Worm (Caenorhabditis elegans): Measurements from ENCODE around the gene cpb-1.
A peak's percentile ranks its signal among the peaks of the same experiment; 100 is the strongest.

cpb-1 gene

DNA sequence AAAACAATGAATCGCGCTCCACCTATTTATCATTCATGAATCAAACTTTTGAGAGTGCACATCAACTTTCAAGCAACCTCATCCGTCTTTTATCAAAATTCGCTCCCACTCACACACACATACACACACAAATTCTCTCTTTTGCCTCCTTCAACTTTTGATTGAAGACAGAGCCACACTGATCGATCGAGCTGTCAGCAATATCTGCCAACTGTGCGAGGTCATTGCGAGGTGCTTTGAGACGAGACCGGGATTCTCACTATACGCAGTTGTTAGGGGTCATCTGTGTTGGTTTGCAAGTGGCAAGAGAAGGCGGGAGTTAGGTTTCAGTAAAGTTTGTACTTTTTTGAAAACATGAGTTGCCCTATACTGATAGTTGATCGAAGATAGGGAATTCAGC lies 24.0 kb downstream of the cpb-1 start:
- TF ChIP-seq C38D4.7 (GFP tag; optimal IDR thresholded peaks at IDR 0.05) (no peak), pat-9 (tag; optimal IDR thresholded peaks at IDR 0.05) (no peak), sox-4 (tag; optimal IDR thresholded peaks at IDR 0.05) (no peak), hlh-8 (tag; optimal IDR thresholded peaks at IDR 0.05) (no peak), unc-55 (GFP tag; optimal IDR thresholded peaks at IDR 0.05) (peak; percentile 97), hlh-13 (GFP tag; optimal IDR thresholded peaks at IDR 0.05) (no peak), mec-3 (tag; optimal IDR thresholded peaks at IDR 0.05; ENCODE audit: borderline replicate concordance) (no peak), ets-4 (tag; optimal IDR thresholded peaks at IDR 0.05) (no peak), ceh-18 (tag; optimal IDR thresholded peaks at IDR 0.05) (peak; percentile 1), fkh-10 (GFP tag; optimal IDR thresholded peaks at IDR 0.05) (no peak), ceh-19 (GFP tag; optimal IDR thresholded peaks at IDR 0.05) (no peak), tbx-2 (tag; optimal IDR thresholded peaks at IDR 0.05) (no peak), npax-4 (tag; optimal IDR thresholded peaks at IDR 0.05) (no peak), ceh-22 (tag; optimal IDR thresholded peaks at IDR 0.05) (no peak), pros-1 (tag; optimal IDR thresholded peaks at IDR 0.05) (no peak), ttx-3 (tag; optimal IDR thresholded peaks at IDR 0.05) (no peak), T23F11.4 (GFP tag; optimal IDR thresholded peaks at IDR 0.05) (no peak)

DNA sequence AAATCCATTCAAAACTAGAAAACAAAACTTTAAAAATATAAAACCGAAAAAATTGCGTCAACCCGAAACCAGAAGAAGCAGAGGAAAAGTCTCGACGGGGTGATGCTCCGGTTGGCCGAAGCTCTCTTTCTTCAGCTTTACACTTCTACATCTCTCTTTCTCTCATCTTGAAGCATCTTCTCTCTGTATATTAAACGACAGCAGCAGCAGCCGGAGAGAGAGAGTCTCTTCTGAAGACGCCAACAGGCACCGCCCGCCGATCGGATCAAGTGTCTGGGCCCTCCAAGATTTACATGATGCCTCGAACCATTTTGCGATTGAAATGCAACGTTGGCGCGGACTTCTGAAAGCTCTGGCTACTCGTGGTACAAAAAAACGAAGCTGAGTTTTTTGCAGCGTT lies 24.6 kb downstream of the cpb-1 start:
- TF ChIP-seq pax-1 (tag; optimal IDR thresholded peaks at IDR 0.05) = no peak
- TF ChIP-seq ceh-30 (tag; optimal IDR thresholded peaks at IDR 0.05) = no peak
- TF ChIP-seq hlh-8 (tag; optimal IDR thresholded peaks at IDR 0.05) = no peak
- no peak for TF ChIP-seq unc-86 (tag; optimal IDR thresholded peaks at IDR 0.05)
- TF ChIP-seq dve-1 (tag; optimal IDR thresholded peaks at IDR 0.05) = no peak
- TF ChIP-seq ceh-9 (tag; optimal IDR thresholded peaks at IDR 0.05) = no peak

DNA sequence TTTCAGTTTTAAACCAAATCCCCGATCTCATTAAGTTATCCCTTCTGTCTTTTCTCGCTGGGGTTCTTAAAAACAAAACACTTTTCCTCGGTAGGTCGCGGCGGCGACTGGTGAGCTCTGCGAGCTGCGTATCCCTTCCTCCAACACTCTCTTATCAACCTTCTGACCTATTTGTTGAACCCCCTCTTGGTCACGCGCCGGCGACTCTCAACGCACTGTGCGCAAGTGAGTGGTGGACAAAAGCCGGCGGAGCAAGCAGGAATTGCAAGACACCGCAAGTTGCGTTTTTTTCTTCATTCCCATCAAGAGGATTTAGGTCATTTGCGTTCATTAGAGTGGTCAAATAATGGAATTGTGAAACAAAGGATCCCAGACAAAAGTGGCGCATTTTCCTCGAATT lies 31.7 kb downstream of the cpb-1 start:
- no peak for TF ChIP-seq nfya-1 (tag; optimal IDR thresholded peaks at IDR 0.05)
- peak; percentile 6 for TF ChIP-seq ceh-31 (tag; optimal IDR thresholded peaks at IDR 0.05)
- peak; percentile 5 for TF ChIP-seq ets-4 (tag; optimal IDR thresholded peaks at IDR 0.05)
- peak; percentile 75 for TF ChIP-seq hlh-30 (tag; optimal IDR thresholded peaks at IDR 0.05; ENCODE audit: insufficient read depth)
- TF ChIP-seq ceh-30 (tag; optimal IDR thresholded peaks at IDR 0.05) = no peak
- no peak for TF ChIP-seq pros-1 (tag; optimal IDR thresholded peaks at IDR 0.05)
- TF ChIP-seq ceh-2 (tag; optimal IDR thresholded peaks at IDR 0.05) = peak; percentile 6
- no peak for TF ChIP-seq eyg-1 (tag; optimal IDR thresholded peaks at IDR 0.05)
- peak; percentile 98 for TF ChIP-seq pax-1 (tag; optimal IDR thresholded peaks at IDR 0.05)

DNA sequence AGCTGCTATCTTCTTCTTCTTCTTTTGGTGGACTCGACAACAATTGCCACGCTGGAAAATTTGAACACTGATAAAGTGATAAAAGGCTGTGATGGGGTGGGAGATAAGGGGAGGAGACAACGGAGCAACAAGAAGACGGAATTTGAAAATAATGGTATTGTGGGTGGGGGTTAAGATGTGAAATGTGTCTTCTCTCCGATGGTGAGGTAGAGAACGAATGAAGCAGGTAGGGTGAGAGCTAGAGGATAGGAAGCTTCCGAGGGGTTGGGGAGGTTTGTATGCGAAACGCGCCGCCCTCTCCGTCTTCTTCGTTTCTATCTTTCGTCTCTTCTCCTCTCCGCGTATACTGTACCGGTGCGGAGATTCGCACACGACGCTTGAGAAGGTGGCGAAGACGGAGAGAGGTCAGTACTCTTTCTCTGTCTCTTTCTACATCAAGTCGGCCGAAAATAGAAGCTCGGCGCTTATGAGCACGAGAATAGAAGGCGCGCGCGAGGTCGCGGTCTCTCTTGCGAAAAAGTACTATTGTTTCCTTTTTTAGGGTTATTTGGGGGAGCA lies 33.4 kb downstream of the cpb-1 start, which contains the start of gene chtb-1:
Gene chtb-1, minus strand, starts transcription at position 51 of the 558 bp plus-strand sequence.
- TF ChIP-seq ama-1 (optimal IDR thresholded peaks at IDR 0.05) = no peak
- TF ChIP-seq pha-4 (tag; optimal IDR thresholded peaks at IDR 0.05) = no peak
- TF ChIP-seq ceh-22 (tag; optimal IDR thresholded peaks at IDR 0.05) = no peak
- TF ChIP-seq npax-4 (tag; optimal IDR thresholded peaks at IDR 0.05) = no peak
- TF ChIP-seq ceh-9 (tag; optimal IDR thresholded peaks at IDR 0.05) = no peak
- no peak for TF ChIP-seq pha-2 (tag; optimal IDR thresholded peaks at IDR 0.05)
- no peak for TF ChIP-seq C38D4.7 (GFP tag; optimal IDR thresholded peaks at IDR 0.05)
- no peak for TF ChIP-seq pros-1 (tag; optimal IDR thresholded peaks at IDR 0.05)
- no peak for TF ChIP-seq fax-1 (tag; optimal IDR thresholded peaks at IDR 0.05)
- no peak for TF ChIP-seq fkh-10 (GFP tag; optimal IDR thresholded peaks at IDR 0.05)
- no peak for TF ChIP-seq ceh-2 (tag; optimal IDR thresholded peaks at IDR 0.05)
- no peak for TF ChIP-seq elt-2 (tag; optimal IDR thresholded peaks at IDR 0.05)
- no peak for TF ChIP-seq sox-4 (tag; optimal IDR thresholded peaks at IDR 0.05)
- no peak for TF ChIP-seq unc-86 (tag; optimal IDR thresholded peaks at IDR 0.05)
- no peak for TF ChIP-seq madf-2 (tag; optimal IDR thresholded peaks at IDR 0.05)
- no peak for TF ChIP-seq hlh-15 (tag; optimal IDR thresholded peaks at IDR 0.05)
- no peak for TF ChIP-seq ceh-19 (GFP tag; optimal IDR thresholded peaks at IDR 0.05)
- TF ChIP-seq hlh-8 (tag; optimal IDR thresholded peaks at IDR 0.05) = no peak
- no peak for TF ChIP-seq gmeb-2 (tag; optimal IDR thresholded peaks at IDR 0.05)
- no peak for TF ChIP-seq sdc-2 (tag; optimal IDR thresholded peaks at IDR 0.05)
